Worm (Caenorhabditis elegans) whole organism, mixed stage, embryonic: ENCODE results near the gene sec-16A.1.

Experiments
- blmp-1 ChIP-seq: fragments of 150-350 bp; optimal IDR thresholded peaks from 2 replicates; lab custom pipeline; 2014; ENCODE audit warnings: missing biosample characterization, missing genetic modification characterization
- elt-1 ChIP-seq: sonication (generic microtip); optimal IDR thresholded peaks from 2 replicates; lab custom pipeline; 2017; ENCODE audit warnings: missing genetic modification characterization, mild to moderate bottlenecking, missing compliant biosample characterization, antibody characterized with exemption, moderate library complexity, borderline replicate concordance; ENCODE audit not compliant: insufficient read depth
- elt-3 ChIP-seq: fragments of 150-350 bp; optimal IDR thresholded peaks from 2 replicates; lab custom pipeline; 2014; ENCODE audit warnings: missing biosample characterization, missing genetic modification characterization
- lsy-2 ChIP-seq: fragments of 150-350 bp; optimal IDR thresholded peaks from 2 replicates; lab custom pipeline; 2014; ENCODE audit warnings: missing biosample characterization, missing genetic modification characterization
- mls-2 ChIP-seq: sonication (generic microtip); optimal IDR thresholded peaks from 2 replicates; lab custom pipeline; 2016; ENCODE audit warnings: mild to moderate bottlenecking, missing genetic modification characterization, moderate library complexity, missing compliant biosample characterization
- nhr-12 ChIP-seq: fragments of 150-350 bp; optimal IDR thresholded peaks from 2 replicates; lab custom pipeline; 2014; ENCODE audit warnings: missing biosample characterization, missing genetic modification characterization
- nhr-237 ChIP-seq: fragments of 150-350 bp; optimal IDR thresholded peaks from 2 replicates; lab custom pipeline; 2014; ENCODE audit warnings: missing biosample characterization, missing genetic modification characterization
- nhr-28 ChIP-seq: fragments of 150-350 bp; optimal IDR thresholded peaks from 2 replicates; lab custom pipeline; 2014; ENCODE audit warnings: missing biosample characterization, missing genetic modification characterization
- nhr-76 ChIP-seq: sonication (generic microtip); optimal IDR thresholded peaks from 2 replicates; lab custom pipeline; 2017; ENCODE audit warnings: missing biosample characterization, missing genetic modification characterization
- snpc-4 ChIP-seq: fragments of 150-350 bp; optimal IDR thresholded peaks from 2 replicates; lab custom pipeline; 2014; ENCODE audit warnings: missing biosample characterization, missing genetic modification characterization
- unc-39 ChIP-seq: fragments of 150-350 bp; optimal IDR thresholded peaks from 2 replicates; lab custom pipeline; 2014; ENCODE audit warnings: missing biosample characterization, missing genetic modification characterization
- zip-8 ChIP-seq: fragments of 150-350 bp; optimal IDR thresholded peaks from 2 replicates; lab custom pipeline; 2014; ENCODE audit warnings: missing biosample characterization, missing genetic modification characterization
- ztf-11 ChIP-seq: fragments of 150-350 bp; optimal IDR thresholded peaks from 2 replicates; lab custom pipeline; 2014; ENCODE audit warnings: missing biosample characterization, missing genetic modification characterization

- TF ChIP-seq unc-39 (no peak), nhr-12 (tag; lab: Kevin White, UChicago) (no peak), zip-8 (tag; lab: Kevin White, UChicago) (no peak), ztf-11 (tag; lab: Kevin White, UChicago) (no peak), elt-1 (tag; lab: Kevin White, UChicago) (no peak), mls-2 (tag; lab: Kevin White, UChicago) (no peak), elt-3 (tag; lab: Kevin White, UChicago) (no peak), blmp-1 (no peak), lsy-2 (tag; lab: Kevin White, UChicago) (peak; percentile 24), nhr-237 (tag; lab: Kevin White, UChicago) (no peak), nhr-76 (tag; lab: Kevin White, UChicago) (no peak), snpc-4 (tag; lab: Kevin White, UChicago) (no peak), nhr-28 (no peak)
These were observed 19.2 kb downstream of the sec-16A.1 start, which contains the start of the genes ZK512.2 and ZK512.4 for ce11 chrIII:9144744-9145390.
